Worm (Caenorhabditis elegans) whole organism, L3 larva: Measurements from ENCODE around the gene daf-28.

ENCODE experiments used
- aly-2 ChIP-seq: fragments of 150-350 bp; optimal IDR thresholded peaks from 2 replicates; lab custom pipeline; 2014; ENCODE audit warnings: missing biosample characterization, missing genetic modification characterization
- ceh-82 ChIP-seq: fragments of 150-350 bp; optimal IDR thresholded peaks from 2 replicates; lab custom pipeline; 2014; ENCODE audit warnings: missing biosample characterization, missing genetic modification characterization
- daf-12 ChIP-seq: fragments of 150-350 bp; optimal IDR thresholded peaks from 2 replicates; lab custom pipeline; 2014; ENCODE audit warnings: missing biosample characterization, missing genetic modification reagents, missing genetic modification characterization
- elt-2 ChIP-seq: sonication (generic microtip); optimal IDR thresholded peaks from 2 replicates; lab custom pipeline; 2016; ENCODE audit warnings: missing genetic modification reagents, mild to moderate bottlenecking, missing genetic modification characterization, missing compliant biosample characterization
- lin-15B ChIP-seq: fragments of 150-350 bp; optimal IDR thresholded peaks from 2 replicates; lab custom pipeline; 2014; ENCODE audit warnings: missing biosample characterization, missing genetic modification characterization
- mdl-1 ChIP-seq: fragments of 150-350 bp; optimal IDR thresholded peaks from 2 replicates; lab custom pipeline; 2014; ENCODE audit warnings: missing biosample characterization, missing genetic modification characterization
- mml-1 ChIP-seq: fragments of 150-350 bp; sonication (generic microtip); optimal IDR thresholded peaks from 3 replicates; lab custom pipeline; 2014; ENCODE audit warnings: missing biosample characterization, missing genetic modification characterization
- nhr-11 ChIP-seq: fragments of 150-350 bp; optimal IDR thresholded peaks from 2 replicates; lab custom pipeline; 2014; ENCODE audit warnings: missing biosample characterization, missing genetic modification characterization
- nhr-12 ChIP-seq: fragments of 150-350 bp; optimal IDR thresholded peaks from 2 replicates; lab custom pipeline; 2014; ENCODE audit warnings: missing biosample characterization, missing genetic modification characterization
- nhr-237 ChIP-seq: fragments of 150-350 bp; optimal IDR thresholded peaks from 2 replicates; lab custom pipeline; 2014; ENCODE audit warnings: missing biosample characterization, missing genetic modification characterization
- nhr-77 ChIP-seq: fragments of 150-350 bp; optimal IDR thresholded peaks from 2 replicates; lab custom pipeline; 2014; ENCODE audit warnings: missing biosample characterization, missing genetic modification characterization
- pqm-1 ChIP-seq: fragments of 150-350 bp; optimal IDR thresholded peaks from 2 replicates; lab custom pipeline; 2017; ENCODE audit warnings: missing biosample characterization, missing genetic modification characterization, inconsistent platforms
- tbx-2 ChIP-seq: sonication (generic microtip); optimal IDR thresholded peaks from 2 replicates; lab custom pipeline; 2016; ENCODE audit warnings: mild to moderate bottlenecking, missing genetic modification characterization, missing compliant biosample characterization
- zag-1 ChIP-seq: fragments of 150-350 bp; optimal IDR thresholded peaks from 2 replicates; lab custom pipeline; 2014; ENCODE audit warnings: missing biosample characterization, missing genetic modification characterization

DNA sequence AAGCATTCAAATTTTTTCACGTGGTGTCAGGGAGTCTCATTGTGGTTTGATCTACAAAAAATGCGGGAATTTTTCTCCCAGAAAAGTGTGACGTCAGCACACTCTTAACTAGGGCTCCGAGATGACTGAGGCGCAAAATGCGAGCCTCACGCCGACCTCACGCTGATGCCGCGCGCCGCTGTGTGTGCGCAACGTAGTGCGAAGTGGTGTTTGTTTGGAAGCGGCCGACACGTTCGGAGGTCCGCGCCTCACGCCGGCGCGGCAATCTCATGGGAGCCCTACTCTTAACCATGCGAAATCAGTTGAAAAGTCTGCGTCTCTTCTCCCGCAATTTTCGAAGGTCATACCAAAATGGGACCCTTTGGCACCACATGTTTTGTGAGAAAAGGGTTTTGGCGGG is 24.7 kb upstream of the daf-28 start:
- no peak for TF ChIP-seq mml-1 (tag; lab: Kevin White, UChicago)
- no peak for TF ChIP-seq nhr-11
- TF ChIP-seq nhr-77: no peak
- TF ChIP-seq ceh-82 (tag; lab: Kevin White, UChicago): no peak
- TF ChIP-seq nhr-237 (tag; lab: Kevin White, UChicago): no peak
- TF ChIP-seq pqm-1 (tag; lab: Kevin White, UChicago): no peak
- TF ChIP-seq elt-2 (tag; lab: Kevin White, UChicago): no peak
- no peak for TF ChIP-seq nhr-12
- no peak for TF ChIP-seq mdl-1 (tag; lab: Kevin White, UChicago)
- TF ChIP-seq lin-15B (tag; lab: Kevin White, UChicago): no peak
- no peak for TF ChIP-seq tbx-2 (tag; lab: Kevin White, UChicago)
- TF ChIP-seq aly-2 (tag; lab: Kevin White, UChicago): no peak
- no peak for TF ChIP-seq zag-1 (tag; lab: Kevin White, UChicago)
- TF ChIP-seq daf-12: no peak
